Fruit fly (Drosophila melanogaster): ENCODE results near the gene robl37BC.

Gene robl37BC

dm6 chr2L:19010566-19010965 lies at the start of gene robl37BC:
Gene robl37BC, plus strand, starts transcription at chr2L:19010866.
- no peak for TF ChIP-seq CG8478 (optimal IDR thresholded peaks at IDR 0.05)
- no peak for TF ChIP-seq CTCF (optimal IDR thresholded peaks at IDR 0.05)

DNA sequence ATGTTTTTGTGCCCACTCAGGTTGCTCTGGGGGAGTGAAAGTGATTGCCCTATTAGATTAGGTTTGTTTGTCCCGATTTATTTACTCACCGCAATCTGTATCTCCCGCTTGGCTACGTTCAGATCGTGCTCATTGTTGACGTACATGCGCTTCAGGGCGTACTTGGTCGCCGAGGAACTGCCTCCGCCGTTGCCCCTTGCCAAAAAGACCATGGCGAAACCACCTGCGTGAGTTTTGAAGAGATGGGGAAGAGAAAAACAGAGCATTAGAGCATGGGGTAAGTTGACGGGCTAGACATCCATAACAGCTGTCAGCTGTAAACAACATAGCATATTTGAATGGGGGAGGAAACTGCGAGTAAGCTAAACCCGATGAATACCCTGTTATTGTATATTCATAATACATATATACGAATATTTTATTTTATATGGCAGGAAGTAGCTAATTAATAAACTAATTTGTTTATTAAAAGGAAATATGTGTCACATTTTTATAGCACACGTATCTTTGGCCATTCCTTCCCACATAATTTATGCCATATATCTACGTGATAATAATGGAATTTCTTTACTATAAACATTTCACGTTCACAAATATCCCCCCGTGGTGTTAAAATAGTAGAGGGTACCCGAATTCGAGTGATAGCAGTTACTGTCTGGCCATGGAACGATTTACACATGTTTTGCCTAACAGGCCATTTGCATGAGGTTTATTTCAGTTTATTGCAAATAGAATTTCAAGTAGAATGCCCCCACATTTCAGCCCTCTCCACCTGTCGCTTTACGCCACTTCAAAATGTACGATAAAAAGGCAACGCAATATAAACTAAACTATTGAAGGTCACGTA lies 45.1 kb upstream of the robl37BC start:
- no peak for TF ChIP-seq CTCF (optimal IDR thresholded peaks at IDR 0.05)
- TF ChIP-seq CG8478 (optimal IDR thresholded peaks at IDR 0.05) = no peak

dm6 chr2L:18966214-18966556 lies 44.5 kb upstream of the robl37BC start:
- TF ChIP-seq CG8478 (optimal IDR thresholded peaks at IDR 0.05) = no peak
- no peak for TF ChIP-seq CTCF (optimal IDR thresholded peaks at IDR 0.05)

DNA sequence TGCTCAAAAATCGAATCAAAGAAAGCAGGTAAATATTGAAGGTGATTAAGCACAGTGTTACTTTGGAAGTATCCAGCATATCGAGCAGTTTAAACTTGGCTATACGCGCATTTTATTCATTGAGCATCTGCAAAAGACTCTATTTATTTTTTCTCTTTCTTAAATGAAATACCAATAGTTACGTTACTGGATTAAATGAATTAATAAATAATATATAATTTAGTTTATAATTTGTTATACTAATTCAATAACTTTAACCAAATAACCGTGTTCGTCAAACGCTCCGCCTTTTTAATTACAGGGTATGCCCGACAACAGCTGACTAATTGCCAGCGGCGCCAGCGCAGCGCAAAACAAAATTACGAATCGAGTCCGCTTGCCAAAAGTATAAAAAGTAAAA lies 43.8 kb upstream of the robl37BC start:
- no peak for TF ChIP-seq CTCF (optimal IDR thresholded peaks at IDR 0.05)
- no peak for TF ChIP-seq CG8478 (optimal IDR thresholded peaks at IDR 0.05)

DNA sequence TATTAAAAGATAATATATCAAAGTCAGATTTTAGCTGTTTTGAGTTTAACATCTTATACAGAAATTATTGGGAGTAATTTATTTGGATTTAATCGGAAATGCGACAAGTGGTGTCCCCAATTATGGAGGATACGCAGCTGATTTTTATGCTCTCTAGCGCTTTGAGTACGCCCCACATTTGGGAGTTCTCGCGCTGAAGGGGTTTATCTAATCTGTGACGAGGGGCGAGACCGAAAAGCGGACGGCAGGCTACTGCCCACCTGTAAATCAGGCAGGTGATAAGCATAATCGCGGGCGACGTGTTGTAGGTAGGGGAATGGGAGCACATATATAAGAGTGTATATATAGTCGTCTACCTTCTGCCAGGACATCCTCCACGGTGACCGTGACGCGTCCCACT lies 42.8 kb upstream of the robl37BC start:
- no peak for TF ChIP-seq CTCF (optimal IDR thresholded peaks at IDR 0.05)
- TF ChIP-seq CG8478 (optimal IDR thresholded peaks at IDR 0.05) = no peak

DNA sequence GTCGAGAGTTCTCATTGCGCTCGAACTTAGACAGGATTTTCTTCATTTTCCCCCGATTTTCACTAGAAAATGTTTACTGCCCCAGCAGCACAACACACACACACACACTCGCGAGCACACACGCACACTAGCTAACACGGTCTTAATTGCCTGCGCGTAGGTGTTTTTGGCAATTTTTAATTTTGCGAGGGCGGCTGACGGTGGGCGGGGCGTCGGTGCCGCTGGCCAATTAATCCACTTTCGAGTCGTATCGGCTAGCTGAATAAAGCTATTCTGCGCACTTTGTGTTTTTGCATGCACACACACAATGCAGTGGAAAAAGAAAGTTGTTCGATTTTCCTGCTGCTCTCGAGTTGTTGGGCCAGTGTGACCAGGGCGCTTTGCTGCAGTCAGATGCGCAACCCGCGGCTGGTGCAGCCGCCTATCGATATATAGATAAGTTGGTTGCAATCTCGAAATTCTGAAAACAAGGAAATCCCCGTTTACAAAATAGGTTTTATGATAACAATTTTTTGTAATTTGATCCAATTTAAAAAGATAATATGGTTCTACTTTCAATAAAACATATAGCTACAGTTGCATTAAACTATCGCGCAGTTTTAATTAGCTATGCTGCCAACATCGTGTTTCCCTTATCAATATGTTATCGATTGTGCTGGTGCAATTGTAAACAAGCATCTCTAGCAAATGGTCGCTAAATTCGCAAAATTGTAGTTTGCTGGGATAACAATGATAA lies 42.1 kb upstream of the robl37BC start, which contains the start of the genes Nak and Tango6:
Nak (minus strand) TSS at position 375 of the 736 bp plus-strand sequence.
Tango6 (plus strand) TSS at position 659 of the 736 bp plus-strand sequence.
- TF ChIP-seq CTCF (optimal IDR thresholded peaks at IDR 0.05) = no peak

DNA sequence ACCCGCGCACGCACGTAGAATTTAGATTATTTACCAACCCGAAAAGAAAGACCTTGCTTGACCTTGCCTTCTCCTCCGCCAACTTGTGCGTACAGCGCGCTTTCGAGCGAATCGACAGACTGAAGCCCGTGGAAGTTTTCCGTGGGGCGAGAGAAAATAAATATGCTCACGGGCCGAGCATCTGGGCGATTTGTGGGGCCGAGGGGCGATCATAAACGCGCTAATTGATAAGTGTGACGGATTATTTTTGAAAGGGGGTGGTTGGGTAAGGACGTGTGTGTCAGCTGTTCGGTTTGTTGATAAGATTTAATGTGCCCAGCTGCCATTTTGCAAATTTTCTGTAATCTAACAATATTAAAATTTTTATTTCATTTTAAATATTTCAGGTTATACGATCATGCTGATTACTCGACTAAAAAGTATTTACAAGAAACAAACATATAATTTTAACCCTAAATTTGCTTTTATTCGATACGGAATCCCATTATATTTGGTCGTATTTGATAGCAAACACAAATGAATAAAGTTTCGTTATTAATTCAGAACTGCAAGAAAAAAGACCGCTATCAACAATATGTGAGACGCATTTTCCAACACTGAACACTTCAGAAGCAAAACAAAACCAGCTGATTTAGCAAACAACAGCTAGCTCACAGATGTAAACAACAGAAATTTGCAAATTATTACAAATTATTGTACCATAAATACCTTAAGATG lies 36.4 kb upstream of the robl37BC start, which contains the start of the genes L2HGDH and CG10431:
L2HGDH (minus strand) TSS at position 386 of the 717 bp plus-strand sequence.
CG10431 (plus strand) TSS at position 648 of the 717 bp plus-strand sequence.
- TF ChIP-seq CG8478 (optimal IDR thresholded peaks at IDR 0.05) = no peak
- TF ChIP-seq CTCF (optimal IDR thresholded peaks at IDR 0.05) = no peak

dm6 chr2L:18976749-18977148 lies 33.9 kb upstream of the robl37BC start:
- TF ChIP-seq CG8478 (optimal IDR thresholded peaks at IDR 0.05) (no peak), CTCF (optimal IDR thresholded peaks at IDR 0.05) (no peak)

dm6 chr2L:18978923-18979322 lies 31.7 kb upstream of the robl37BC start:
- TF ChIP-seq CTCF (optimal IDR thresholded peaks at IDR 0.05) = no peak
- TF ChIP-seq CG8478 (optimal IDR thresholded peaks at IDR 0.05) = no peak

- TF ChIP-seq CTCF (optimal IDR thresholded peaks at IDR 0.05) = no peak
- TF ChIP-seq CG8478 (optimal IDR thresholded peaks at IDR 0.05) = no peak
These were observed 31.3 kb upstream of the robl37BC start for dm6 chr2L:18979407-18979806.

dm6 chr2L:18980982-18981381 lies 29.7 kb upstream of the robl37BC start:
- TF ChIP-seq CG8478 (optimal IDR thresholded peaks at IDR 0.05) (no peak), CTCF (optimal IDR thresholded peaks at IDR 0.05) (no peak)

dm6 chr2L:18981484-18981883 lies 29.2 kb upstream of the robl37BC start:
- TF ChIP-seq CG8478 (optimal IDR thresholded peaks at IDR 0.05) (no peak), CTCF (optimal IDR thresholded peaks at IDR 0.05) (no peak)

dm6 chr2L:18981947-18982579 lies 28.6 kb upstream of the robl37BC start:
- TF ChIP-seq CTCF (optimal IDR thresholded peaks at IDR 0.05) = no peak
- TF ChIP-seq CG8478 (optimal IDR thresholded peaks at IDR 0.05) = no peak

dm6 chr2L:18982826-18983758 lies 27.6 kb upstream of the robl37BC start:
- TF ChIP-seq CTCF (optimal IDR thresholded peaks at IDR 0.05) (no peak), CG8478 (optimal IDR thresholded peaks at IDR 0.05) (no peak)
